Fruit fly (Drosophila melanogaster) whole organism, embryonic: ENCODE measurements around the gene bin.

ENCODE experiments used
- B-H2 ChIP-seq: fragments of 200-800 bp; sonication (Bioruptor generic); optimal IDR thresholded peaks from 2 replicates; lab custom pipeline; 2018; ENCODE audit warnings: missing biosample characterization, mild to moderate bottlenecking, missing genetic modification characterization
- CG10147 ChIP-seq: fragments of 200-800 bp; sonication (Bioruptor generic); optimal IDR thresholded peaks from 2 replicates; lab custom pipeline; 2019; ENCODE audit warnings: missing biosample characterization, mild to moderate bottlenecking, missing genetic modification characterization, moderate library complexity
- CG11504 ChIP-seq: fragments of 200-800 bp; sonication (Bioruptor generic); optimal IDR thresholded peaks from 3 replicates; lab custom pipeline; 2019; ENCODE audit warnings: missing biosample characterization, mild to moderate bottlenecking, missing genetic modification characterization, moderate library complexity
- CG11696 ChIP-seq: fragments of 200-800 bp; sonication (Bioruptor generic); IDR thresholded peaks from 2 replicates; pipeline ENCODE4 v1.3.6; 2022; ENCODE audit warnings: missing biosample characterization, missing genetic modification characterization
- CG12071 ChIP-seq: fragments of 200-800 bp; sonication (Bioruptor generic); optimal IDR thresholded peaks from 3 replicates; lab custom pipeline; 2018; ENCODE audit warnings: missing biosample characterization, mild to moderate bottlenecking, missing genetic modification characterization
- CG12219 ChIP-seq: fragments of 200-800 bp; sonication (Bioruptor generic); optimal IDR thresholded peaks from 3 replicates; lab custom pipeline; 2018; ENCODE audit warnings: missing biosample characterization, mild to moderate bottlenecking, missing genetic modification characterization
- CG12744 ChIP-seq: fragments of 200-800 bp; sonication (Bioruptor generic); optimal IDR thresholded peaks from 2 replicates; lab custom pipeline; 2016; ENCODE audit warnings: missing biosample characterization, missing genetic modification characterization
- CG13287 ChIP-seq: fragments of 200-800 bp; sonication (Bioruptor generic); IDR thresholded peaks from 2 replicates; pipeline ENCODE4 v1.3.6; 2022; ENCODE audit warnings: missing biosample characterization, missing genetic modification characterization; ENCODE audit not compliant: partially characterized antibody
- CG14050 ChIP-seq: fragments of 200-800 bp; sonication (Bioruptor generic); IDR thresholded peaks from 3 replicates; pipeline ENCODE4 v1.3.6; 2022; ENCODE audit warnings: missing biosample characterization, missing genetic modification characterization
- CG16863 ChIP-seq: fragments of 200-800 bp; sonication (Bioruptor generic); optimal IDR thresholded peaks from 3 replicates; lab custom pipeline; 2016; ENCODE audit warnings: missing biosample characterization, missing genetic modification characterization
- CG17361 ChIP-seq: fragments of 200-800 bp; sonication (Bioruptor generic); IDR thresholded peaks from 3 replicates; pipeline ENCODE4 v1.3.6; 2022; ENCODE audit warnings: missing biosample characterization, missing genetic modification characterization
- CG2120 ChIP-seq: fragments of 200-800 bp; sonication (Bioruptor generic); optimal IDR thresholded peaks from 3 replicates; lab custom pipeline; 2016; ENCODE audit warnings: missing biosample characterization, missing genetic modification characterization
- CG31224 ChIP-seq: fragments of 200-800 bp; sonication (Bioruptor generic); IDR thresholded peaks from 2 replicates; pipeline ENCODE4 v1.3.6; 2022; ENCODE audit warnings: missing biosample characterization, missing genetic modification characterization
- CG34422 ChIP-seq: fragments of 200-800 bp; sonication (Bioruptor generic); IDR thresholded peaks from 3 replicates; pipeline ENCODE4 v1.3.6; 2022; ENCODE audit warnings: missing biosample characterization, missing genetic modification characterization
- CG4360 ChIP-seq: fragments of 200-800 bp; sonication (Bioruptor generic); IDR thresholded peaks from 2 replicates; pipeline ENCODE4 v1.3.6; 2022; ENCODE audit warnings: missing biosample characterization, missing genetic modification characterization
- CG4424 ChIP-seq: fragments of 200-800 bp; sonication (Bioruptor generic); optimal IDR thresholded peaks from 3 replicates; lab custom pipeline; 2016; ENCODE audit warnings: missing biosample characterization, missing genetic modification characterization
- CG6272 ChIP-seq: fragments of 200-800 bp; sonication (Bioruptor generic); IDR thresholded peaks from 2 replicates; pipeline ENCODE4 v1.3.6; 2022; ENCODE audit warnings: missing biosample characterization, missing genetic modification characterization
- CG6689 ChIP-seq: fragments of 200-800 bp; sonication (Bioruptor generic); IDR thresholded peaks from 2 replicates; pipeline ENCODE4 v1.3.6; 2022; ENCODE audit warnings: missing biosample characterization, missing genetic modification characterization
- CG7372 ChIP-seq: fragments of 200-800 bp; sonication (Bioruptor generic); IDR thresholded peaks from 2 replicates; pipeline ENCODE4 v1.3.6; 2022; ENCODE audit warnings: missing biosample characterization, missing genetic modification characterization
- CG8089 ChIP-seq: fragments of 200-800 bp; sonication (Bioruptor generic); optimal IDR thresholded peaks from 3 replicates; lab custom pipeline; 2016; ENCODE audit warnings: missing biosample characterization, missing genetic modification characterization
- CG8281 ChIP-seq: fragments of 200-800 bp; sonication (Bioruptor generic); optimal IDR thresholded peaks from 2 replicates; lab custom pipeline; 2018; ENCODE audit warnings: missing biosample characterization, mild to moderate bottlenecking, missing genetic modification characterization, moderate library complexity
- CTCF ChIP-seq: fragments of 200-800 bp; sonication (Bioruptor generic); optimal IDR thresholded peaks from 2 replicates; lab custom pipeline; 2017; ENCODE audit warnings: missing biosample characterization, mild to moderate bottlenecking, missing genetic modification characterization, moderate library complexity
- CoRest ChIP-seq: fragments of 200-800 bp; sonication (Bioruptor generic); optimal IDR thresholded peaks from 3 replicates; lab custom pipeline; 2018; ENCODE audit warnings: missing biosample characterization, mild to moderate bottlenecking, missing genetic modification characterization, moderate library complexity
- Dbx ChIP-seq: fragments of 200-800 bp; sonication (Bioruptor generic); IDR thresholded peaks from 3 replicates; pipeline ENCODE4 v1.3.6; 2022; ENCODE audit warnings: missing biosample characterization, missing genetic modification characterization
- Dek ChIP-seq: fragments of 200-800 bp; sonication (Bioruptor generic); optimal IDR thresholded peaks from 3 replicates; lab custom pipeline; 2019; ENCODE audit warnings: missing biosample characterization, mild to moderate bottlenecking, missing genetic modification characterization, moderate library complexity
- Dip3 ChIP-seq: fragments of 200-800 bp; sonication (Bioruptor generic); optimal IDR thresholded peaks from 3 replicates; lab custom pipeline; 2016; ENCODE audit warnings: missing biosample characterization, missing genetic modification characterization
- HLH4C ChIP-seq: fragments of 200-800 bp; sonication (Bioruptor generic); IDR thresholded peaks from 3 replicates; pipeline ENCODE4 v1.3.6; 2022; ENCODE audit warnings: missing biosample characterization, missing genetic modification characterization; ENCODE audit not compliant: partially characterized antibody
- Lhr ChIP-seq: fragments of 200-800 bp; sonication (Bioruptor generic); optimal IDR thresholded peaks from 3 replicates; lab custom pipeline; 2017; ENCODE audit warnings: mild to moderate bottlenecking, missing biosample characterization, missing genetic modification reagents, missing genetic modification characterization
- Oaz ChIP-seq: fragments of 200-800 bp; sonication (Bioruptor generic); IDR thresholded peaks from 2 replicates; pipeline ENCODE4 v1.3.6; 2022; ENCODE audit warnings: missing biosample characterization, missing genetic modification characterization
- Scr ChIP-seq: fragments of 200-800 bp; sonication (Bioruptor generic); IDR thresholded peaks from 2 replicates; pipeline ENCODE4 v1.3.6; 2022; ENCODE audit warnings: missing biosample characterization, missing genetic modification characterization; ENCODE audit not compliant: partially characterized antibody
- TFAM ChIP-seq: fragments of 200-800 bp; sonication (Bioruptor generic); optimal IDR thresholded peaks from 2 replicates; lab custom pipeline; 2017; ENCODE audit warnings: missing biosample characterization, missing genetic modification characterization, inconsistent platforms
- Trl ChIP-seq, 3 experiments: fragments of >200 bp in 2 of 3; fragments of 200-800 bp in 1 of 3; sonication (Bioruptor generic) in 1 of 3; optimal IDR thresholded peaks; 2 replicates in 1 of 3; 3 replicates in 2 of 3; lab custom pipeline; 2016 to 2017; ENCODE audit warnings: missing biosample characterization in 1 of 3, missing genetic modification characterization in 1 of 3
- ab ChIP-seq: fragments of 200-800 bp; sonication (Bioruptor generic); optimal IDR thresholded peaks from 2 replicates; lab custom pipeline; 2016; ENCODE audit warnings: missing biosample characterization, missing genetic modification characterization
- al ChIP-seq: fragments of 200-800 bp; sonication (Bioruptor generic); IDR thresholded peaks from 2 replicates; pipeline ENCODE4 v1.3.6; 2022; ENCODE audit warnings: missing biosample characterization, missing genetic modification characterization
- cato ChIP-seq: fragments of 200-800 bp; sonication (Bioruptor generic); optimal IDR thresholded peaks from 2 replicates; lab custom pipeline; 2016; ENCODE audit warnings: missing biosample characterization, missing genetic modification characterization, borderline replicate concordance
- ci ChIP-seq: fragments of 200-800 bp; sonication (Bioruptor generic); IDR thresholded peaks from 3 replicates; pipeline ENCODE4 v1.3.6; 2022; ENCODE audit warnings: missing biosample characterization, missing genetic modification characterization
- eve ChIP-seq, 2 experiments: fragments of >200 bp; optimal IDR thresholded peaks; 2 replicates each; lab custom pipeline; 2017; ENCODE audit warnings: missing biosample characterization in 2 of 2, missing genetic modification characterization in 2 of 2
- fd64A ChIP-seq: fragments of 200-800 bp; sonication (Bioruptor generic); optimal IDR thresholded peaks from 3 replicates; lab custom pipeline; 2018; ENCODE audit warnings: missing biosample characterization, mild to moderate bottlenecking, missing genetic modification characterization
- gro ChIP-seq: fragments of 200-800 bp; sonication (Bioruptor generic); optimal IDR thresholded peaks from 2 replicates; lab custom pipeline; 2016; ENCODE audit warnings: missing biosample characterization, missing genetic modification characterization
- her ChIP-seq: fragments of 200-800 bp; sonication (Bioruptor generic); optimal IDR thresholded peaks from 2 replicates; lab custom pipeline; 2016; ENCODE audit warnings: missing biosample characterization, missing genetic modification characterization
- jing ChIP-seq: fragments of 200-800 bp; sonication (Bioruptor generic); optimal IDR thresholded peaks from 2 replicates; lab custom pipeline; 2018; ENCODE audit warnings: missing biosample characterization, mild to moderate bottlenecking, missing genetic modification characterization
- lola ChIP-seq, 3 experiments: fragments of >200 bp in 2 of 3; fragments of 200-800 bp in 1 of 3; sonication (Bioruptor generic) in 1 of 3; optimal IDR thresholded peaks; 2 replicates each; lab custom pipeline; 2017 to 2019; ENCODE audit warnings: missing biosample characterization in 3 of 3, missing genetic modification characterization in 3 of 3, mild to moderate bottlenecking in 1 of 3, moderate library complexity in 1 of 3
- nau ChIP-seq: fragments of 200-800 bp; sonication (Bioruptor generic); optimal IDR thresholded peaks from 3 replicates; lab custom pipeline; 2017; ENCODE audit warnings: missing biosample characterization, mild to moderate bottlenecking, missing genetic modification characterization, missing genetic modification reagents
- nerfin-1 ChIP-seq: fragments of 200-800 bp; sonication (Bioruptor generic); optimal IDR thresholded peaks from 3 replicates; lab custom pipeline; 2019; ENCODE audit warnings: missing biosample characterization, mild to moderate bottlenecking, missing genetic modification characterization, moderate library complexity
- pros ChIP-seq: fragments of 200-800 bp; sonication (Bioruptor generic); optimal IDR thresholded peaks from 3 replicates; lab custom pipeline; 2019; ENCODE audit warnings: missing biosample characterization, mild to moderate bottlenecking, missing genetic modification characterization, moderate library complexity
- repo ChIP-seq: fragments of 200-800 bp; sonication (Bioruptor generic); optimal IDR thresholded peaks from 2 replicates; lab custom pipeline; 2016; ENCODE audit warnings: missing biosample characterization, missing genetic modification characterization
- salm ChIP-seq: fragments of 200-800 bp; sonication (Bioruptor generic); optimal IDR thresholded peaks from 2 replicates; lab custom pipeline; 2018; ENCODE audit warnings: missing biosample characterization, mild to moderate bottlenecking, missing genetic modification characterization
- so ChIP-seq: fragments of 200-800 bp; sonication (Bioruptor generic); IDR thresholded peaks from 3 replicates; pipeline ENCODE4 v1.3.6; 2022; ENCODE audit warnings: missing biosample characterization, missing genetic modification characterization
- sug ChIP-seq: fragments of 200-800 bp; optimal IDR thresholded peaks from 2 replicates; lab custom pipeline; 2019; ENCODE audit warnings: missing biosample characterization, mild to moderate bottlenecking, missing genetic modification characterization, moderate library complexity
- tup ChIP-seq: fragments of 200-800 bp; sonication (Bioruptor generic); optimal IDR thresholded peaks from 2 replicates; lab custom pipeline; 2016; ENCODE audit warnings: missing biosample characterization, mild to moderate bottlenecking, missing genetic modification characterization, moderate library complexity
- vnd ChIP-seq: fragments of 200-800 bp; sonication (Bioruptor generic); IDR thresholded peaks from 3 replicates; pipeline ENCODE4 v1.3.6; 2022; ENCODE audit warnings: missing biosample characterization, missing genetic modification characterization; ENCODE audit not compliant: partially characterized antibody
- z ChIP-seq: fragments of 200-800 bp; sonication (Bioruptor generic); IDR thresholded peaks from 3 replicates; pipeline ENCODE4 v1.3.6; 2022; ENCODE audit warnings: missing biosample characterization, missing genetic modification characterization

bin gene

DNA sequence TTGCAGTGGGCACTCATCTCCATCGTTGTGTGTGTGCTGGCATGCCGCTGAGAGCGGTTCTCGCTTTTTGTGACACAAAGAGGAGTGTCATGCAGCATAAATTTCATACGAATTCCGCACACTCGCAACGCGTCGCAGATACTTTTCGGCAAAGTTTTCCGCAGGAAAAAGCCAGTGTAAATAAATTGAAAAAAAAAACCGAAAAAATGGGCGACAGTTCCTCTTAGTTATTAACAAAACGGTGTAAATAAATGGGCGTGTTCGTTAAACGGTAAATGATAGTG, 47.6 kb upstream of the bin start, which contains the start of gene tow (continued):
- TF ChIP-seq eve (GFP tag; optimal IDR thresholded peaks at IDR 0.05; lab: Kevin White, UChicago), result no peak
- peak in 1 of 2 experiments; percentile 17 for TF ChIP-seq Trl (optimal IDR thresholded peaks at IDR 0.05; lab: Kevin White, UChicago)
- no peak for TF ChIP-seq Trl (GFP tag; optimal IDR thresholded peaks at IDR 0.05; lab: Kevin White, UChicago)
- TF ChIP-seq CG4360, result no peak
- no peak for TF ChIP-seq salm (tag; lab: Kevin White, UChicago)
- no peak for TF ChIP-seq cato (GFP tag; lab: Kevin White, UChicago)
- 0 out of 3 replicates have a peak, but pooled peaks have one; percentile 7 for TF ChIP-seq vnd (GFP tag; lab: Robert Waterston, UW)
- TF ChIP-seq gro, result no peak
- TF ChIP-seq CG13287 (GFP tag; lab: Robert Waterston, UW), result no peak
- no peak for TF ChIP-seq Oaz (GFP tag; lab: Robert Waterston, UW)
- no peak for TF ChIP-seq TFAM
- TF ChIP-seq CG7372 (GFP tag; lab: Robert Waterston, UW), result no peak
- TF ChIP-seq CG34422 (GFP tag; lab: Robert Waterston, UW), result no peak; the same call in 2 of the 3 replicates
- no peak for TF ChIP-seq repo (GFP tag; lab: Kevin White, UChicago)
- no peak for TF ChIP-seq so (GFP tag; lab: Robert Waterston, UW)
- no peak for TF ChIP-seq CG2120
- TF ChIP-seq CG8281 (tag; lab: Kevin White, UChicago), result no peak
- no peak for TF ChIP-seq HLH4C (GFP tag; lab: Robert Waterston, UW)
- TF ChIP-seq CG6689, result 0 out of 2 replicates have a peak, but pooled peaks have one; percentile 20
- TF ChIP-seq Dip3 (GFP tag; lab: Kevin White, UChicago), result no peak
- no peak for TF ChIP-seq al (GFP tag; lab: Robert Waterston, UW)
- TF ChIP-seq sug (tag; lab: Kevin White, UChicago), result no peak
- TF ChIP-seq CG10147 (GFP tag; lab: Kevin White, UChicago), result no peak
- TF ChIP-seq tup, result no peak
- no peak for TF ChIP-seq CG14050 (GFP tag; lab: Robert Waterston, UW)
- no peak for TF ChIP-seq jing (GFP tag; lab: Kevin White, UChicago)
- no peak for TF ChIP-seq Dbx (GFP tag; lab: Robert Waterston, UW)
- no peak for TF ChIP-seq CG6272 (GFP tag; lab: Robert Waterston, UW)
- no peak for TF ChIP-seq Dek (tag; lab: Kevin White, UChicago)
- no peak for TF ChIP-seq her (GFP tag; lab: Kevin White, UChicago)
- TF ChIP-seq CG11504 (tag; lab: Kevin White, UChicago), result no peak
- no peak for TF ChIP-seq z (GFP tag; lab: Robert Waterston, UW)
- TF ChIP-seq lola (GFP tag; optimal IDR thresholded peaks at IDR 0.05; lab: Kevin White, UChicago), result no peak
- TF ChIP-seq CG12744 (GFP tag; lab: Kevin White, UChicago), result no peak
- no peak for TF ChIP-seq nau (GFP tag; lab: Kevin White, UChicago)
- TF ChIP-seq CG8089, result no peak
- TF ChIP-seq CG12219 (GFP tag; lab: Kevin White, UChicago), result no peak
- TF ChIP-seq CG12071, result no peak
- no peak for TF ChIP-seq CoRest (tag; lab: Kevin White, UChicago)
- no peak for TF ChIP-seq CG17361 (GFP tag; lab: Robert Waterston, UW)
- no peak for TF ChIP-seq CG4424
- TF ChIP-seq ci (GFP tag; lab: Robert Waterston, UW), result peak; percentile 41; the same call in 1 of the 3 replicates
- TF ChIP-seq pros, result no peak
- TF ChIP-seq CG31224 (GFP tag; lab: Robert Waterston, UW), result no peak
- TF ChIP-seq CG11696 (GFP tag; lab: Robert Waterston, UW), result no peak
- no peak for TF ChIP-seq ab (GFP tag; lab: Kevin White, UChicago)
- TF ChIP-seq fd64A, result no peak
- TF ChIP-seq CTCF, result no peak
- TF ChIP-seq Lhr (GFP tag; lab: Kevin White, UChicago), result no peak
- TF ChIP-seq CG16863 (GFP tag; lab: Kevin White, UChicago), result no peak
- TF ChIP-seq B-H2, result no peak
- no peak for TF ChIP-seq Scr (GFP tag; lab: Robert Waterston, UW)
- TF ChIP-seq nerfin-1, result peak; percentile 95
